Fruit fly (Drosophila melanogaster): ENCODE measurements around the gene Cpr12A.

DNA sequence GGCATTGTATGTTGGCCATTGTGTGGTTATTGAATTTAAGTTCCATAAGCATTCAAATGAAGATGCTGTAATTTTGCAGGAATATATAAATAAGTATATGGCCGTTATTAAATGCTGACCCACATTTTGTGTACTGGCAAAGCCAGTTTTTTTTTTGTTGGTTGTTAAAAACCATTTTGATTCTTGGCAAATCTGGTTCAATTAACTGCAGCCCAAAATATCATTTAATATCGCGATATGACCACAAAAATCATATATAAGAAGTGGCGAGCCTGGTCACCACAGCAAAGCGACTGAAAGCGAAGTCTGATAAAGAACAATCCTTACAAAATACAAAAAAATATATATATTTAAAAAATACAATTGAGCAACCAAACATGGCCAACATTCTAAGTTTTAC is 12.7 kb downstream of the Cpr12A start, which contains the start of gene CG32631:
- TF ChIP-seq psq (GFP tag; optimal IDR thresholded peaks at IDR 0.05) = no peak
- no peak for TF ChIP-seq fru (GFP tag; optimal IDR thresholded peaks at IDR 0.05)
- TF ChIP-seq Dfd (GFP tag; optimal IDR thresholded peaks at IDR 0.05) = no peak
- TF ChIP-seq CG32264 (GFP tag; optimal IDR thresholded peaks at IDR 0.05) = no peak

Measured in whole organism, wandering third instar larva.